Fruit fly (Drosophila melanogaster): ENCODE measurements around the gene Sf3b1.

dm6 chr2L:591511-591910 is 23.4 kb downstream of the Sf3b1 start:
- TF ChIP-seq tai (GFP tag; optimal IDR thresholded peaks at IDR 0.05) (no peak), Vsx2 (GFP tag; optimal IDR thresholded peaks at IDR 0.05; ENCODE audit: partially characterized antibody) (no peak), usp (GFP tag; optimal IDR thresholded peaks at IDR 0.05) (no peak), sv (GFP tag; optimal IDR thresholded peaks at IDR 0.05) (no peak), Myc (optimal IDR thresholded peaks at IDR 0.05) (no peak), br (GFP tag; optimal IDR thresholded peaks at IDR 0.05) (no peak), fru (GFP tag; optimal IDR thresholded peaks at IDR 0.05) (no peak), psq (GFP tag; optimal IDR thresholded peaks at IDR 0.05) (no peak), CG9705 (GFP tag; optimal IDR thresholded peaks at IDR 0.05) (no peak), rgr (GFP tag; optimal IDR thresholded peaks at IDR 0.05) (no peak), Sp1 (GFP tag; optimal IDR thresholded peaks at IDR 0.05) (no peak), Dif (GFP tag; optimal IDR thresholded peaks at IDR 0.05; ENCODE audit: partially characterized antibody) (no peak)
